Fruit fly (Drosophila melanogaster) whole organism, embryonic: Measurements from ENCODE around the gene CG13096.

Source experiments
- CG12391 ChIP-seq: fragments of 200-800 bp; sonication (Bioruptor generic); optimal IDR thresholded peaks from 3 replicates; lab custom pipeline; 2018; ENCODE audit warnings: missing biosample characterization, mild to moderate bottlenecking, missing genetic modification characterization, moderate library complexity
- CG12744 ChIP-seq: fragments of 200-800 bp; sonication (Bioruptor generic); optimal IDR thresholded peaks from 2 replicates; lab custom pipeline; 2016; ENCODE audit warnings: missing biosample characterization, missing genetic modification characterization
- CG12942 ChIP-seq: fragments of 200-800 bp; sonication (Bioruptor generic); optimal IDR thresholded peaks from 3 replicates; lab custom pipeline; 2016; ENCODE audit warnings: missing biosample characterization, missing genetic modification characterization
- CG16863 ChIP-seq: fragments of 200-800 bp; sonication (Bioruptor generic); optimal IDR thresholded peaks from 3 replicates; lab custom pipeline; 2016; ENCODE audit warnings: missing biosample characterization, missing genetic modification characterization
- CG18262 ChIP-seq: fragments of 200-800 bp; optimal IDR thresholded peaks from 3 replicates; lab custom pipeline; 2019; ENCODE audit warnings: missing biosample characterization, mild to moderate bottlenecking, missing genetic modification characterization, moderate library complexity
- CG1832 ChIP-seq: fragments of 200-800 bp; sonication (Bioruptor generic); optimal IDR thresholded peaks from 2 replicates; lab custom pipeline; 2017; ENCODE audit warnings: missing biosample characterization, mild to moderate bottlenecking, missing genetic modification characterization, inconsistent platforms
- CG18764 ChIP-seq: fragments of 200-800 bp; sonication (Bioruptor generic); optimal IDR thresholded peaks from 3 replicates; lab custom pipeline; 2016; ENCODE audit warnings: missing biosample characterization, missing genetic modification characterization
- CG30403 ChIP-seq: fragments of 200-800 bp; sonication (Bioruptor generic); optimal IDR thresholded peaks from 3 replicates; lab custom pipeline; 2016; ENCODE audit warnings: missing biosample characterization, missing genetic modification characterization
- CG32772 ChIP-seq: fragments of 200-800 bp; sonication (Bioruptor generic); IDR thresholded peaks from 2 replicates; pipeline ENCODE4 v1.3.6; 2022; ENCODE audit warnings: missing biosample characterization, missing genetic modification characterization
- CG43689 ChIP-seq: fragments of 200-800 bp; sonication (Bioruptor generic); IDR thresholded peaks from 2 replicates; pipeline ENCODE4 v1.3.6; 2022; ENCODE audit warnings: missing biosample characterization, missing genetic modification characterization
- CG7786 ChIP-seq: fragments of 200-800 bp; sonication (Bioruptor generic); optimal IDR thresholded peaks from 2 replicates; lab custom pipeline; 2016; ENCODE audit warnings: missing biosample characterization, missing genetic modification characterization
- CG9932 ChIP-seq: fragments of 200-800 bp; sonication (Bioruptor generic); IDR thresholded peaks from 2 replicates; pipeline ENCODE4 v1.3.6; 2022; ENCODE audit warnings: missing biosample characterization, missing genetic modification characterization
- Camta ChIP-seq: fragments of 200-800 bp; sonication (Bioruptor generic); optimal IDR thresholded peaks from 2 replicates; lab custom pipeline; 2016; ENCODE audit warnings: missing biosample characterization, missing genetic modification characterization
- CoRest ChIP-seq: fragments of 200-800 bp; sonication (Bioruptor generic); optimal IDR thresholded peaks from 3 replicates; lab custom pipeline; 2018; ENCODE audit warnings: missing biosample characterization, mild to moderate bottlenecking, missing genetic modification characterization, moderate library complexity
- Dll ChIP-seq: fragments of 200-800 bp; sonication (Bioruptor generic); IDR thresholded peaks from 4 replicates; pipeline ENCODE4 v1.3.6; 2022; ENCODE audit warnings: missing biosample characterization, missing genetic modification characterization; ENCODE audit not compliant: partially characterized antibody
- Elba2 ChIP-seq: fragments of 200-800 bp; sonication (Bioruptor generic); optimal IDR thresholded peaks from 3 replicates; lab custom pipeline; 2016; ENCODE audit warnings: missing biosample characterization, missing genetic modification characterization
- Hand ChIP-seq: fragments of 200-800 bp; sonication (Bioruptor generic); optimal IDR thresholded peaks from 2 replicates; lab custom pipeline; 2017; ENCODE audit warnings: mild to moderate bottlenecking, missing biosample characterization, missing genetic modification reagents, missing genetic modification characterization
- Hmr ChIP-seq: fragments of 200-800 bp; sonication (Bioruptor generic); optimal IDR thresholded peaks from 3 replicates; lab custom pipeline; 2017; ENCODE audit warnings: mild to moderate bottlenecking, missing biosample characterization, missing genetic modification reagents, missing genetic modification characterization
- Hr39 ChIP-seq: fragments of >200 bp; optimal IDR thresholded peaks from 2 replicates; lab custom pipeline; 2017
- Lim3 ChIP-seq: fragments of 200-800 bp; sonication (Bioruptor generic); IDR thresholded peaks from 2 replicates; pipeline ENCODE4 v1.3.6; 2022; ENCODE audit warnings: missing biosample characterization, missing genetic modification characterization
- Max ChIP-seq: fragments of 200-800 bp; sonication (Bioruptor generic); optimal IDR thresholded peaks from 2 replicates; lab custom pipeline; 2016; ENCODE audit warnings: missing biosample characterization, mild to moderate bottlenecking, missing genetic modification characterization
- Nf-YA ChIP-seq: fragments of 200-800 bp; sonication (Bioruptor generic); IDR thresholded peaks from 2 replicates; pipeline ENCODE4 v1.3.6; 2022; ENCODE audit warnings: missing biosample characterization, missing genetic modification characterization
- Oli ChIP-seq: fragments of 200-800 bp; sonication (Bioruptor generic); optimal IDR thresholded peaks from 2 replicates; lab custom pipeline; 2018; ENCODE audit warnings: missing biosample characterization, mild to moderate bottlenecking, missing genetic modification characterization, moderate library complexity
- Sin3A ChIP-seq: fragments of >200 bp; optimal IDR thresholded peaks from 2 replicates; lab custom pipeline; 2018
- Stat92E ChIP-seq, 3 experiments: fragments of >200 bp in 2 of 3; fragments of 200-800 bp in 1 of 3; sonication (Bioruptor generic) in 1 of 3; optimal IDR thresholded peaks; 2 replicates each; lab custom pipeline; 2017 to 2019; ENCODE audit warnings: missing biosample characterization in 3 of 3, missing genetic modification characterization in 3 of 3, mild to moderate bottlenecking in 1 of 3, moderate library complexity in 1 of 3
- ab ChIP-seq: fragments of 200-800 bp; sonication (Bioruptor generic); optimal IDR thresholded peaks from 2 replicates; lab custom pipeline; 2016; ENCODE audit warnings: missing biosample characterization, missing genetic modification characterization
- abd-A ChIP-seq: fragments of 200-800 bp; sonication (Bioruptor generic); optimal IDR thresholded peaks from 3 replicates; lab custom pipeline; 2019; ENCODE audit warnings: missing biosample characterization, mild to moderate bottlenecking, missing genetic modification characterization, moderate library complexity
- aop ChIP-seq: fragments of 200-800 bp; sonication (Bioruptor generic); IDR thresholded peaks from 2 replicates; pipeline ENCODE4 v1.3.6; 2022; ENCODE audit warnings: missing biosample characterization, missing genetic modification characterization
- az2 ChIP-seq: fragments of 200-800 bp; sonication (Bioruptor generic); optimal IDR thresholded peaks from 3 replicates; lab custom pipeline; 2016; ENCODE audit warnings: missing biosample characterization, missing genetic modification characterization
- br ChIP-seq: fragments of >200 bp; optimal IDR thresholded peaks from 2 replicates; lab custom pipeline; 2017
- cad ChIP-seq: fragments of >200 bp; optimal IDR thresholded peaks from 2 replicates; lab custom pipeline; 2017; ENCODE audit warnings: missing biosample characterization, missing genetic modification characterization
- chif ChIP-seq, 2 experiments: fragments of 200-800 bp; sonication (Bioruptor generic); optimal IDR thresholded peaks; 3 replicates each; lab custom pipeline; 2016; ENCODE audit warnings: missing biosample characterization in 2 of 2, missing genetic modification characterization in 2 of 2
- dysf ChIP-seq: fragments of 200-800 bp; sonication (Bioruptor generic); IDR thresholded peaks from 3 replicates; pipeline ENCODE4 v1.3.6; 2022; ENCODE audit warnings: missing biosample characterization, missing genetic modification characterization
- gcm ChIP-seq: fragments of 200-800 bp; sonication (Bioruptor generic); optimal IDR thresholded peaks from 2 replicates; lab custom pipeline; 2019; ENCODE audit warnings: missing biosample characterization, mild to moderate bottlenecking, missing genetic modification characterization, moderate library complexity
- grau ChIP-seq: fragments of 200-800 bp; optimal IDR thresholded peaks from 3 replicates; lab custom pipeline; 2019; ENCODE audit warnings: missing biosample characterization, mild to moderate bottlenecking, missing genetic modification characterization, moderate library complexity
- hbn ChIP-seq: fragments of 200-800 bp; sonication (Bioruptor generic); IDR thresholded peaks from 2 replicates; pipeline ENCODE4 v1.3.6; 2022; ENCODE audit warnings: missing biosample characterization, missing genetic modification characterization; ENCODE audit not compliant: partially characterized antibody
- knrl ChIP-seq: fragments of 200-800 bp; sonication (Bioruptor generic); IDR thresholded peaks from 3 replicates; pipeline ENCODE4 v1.3.6; 2022; ENCODE audit warnings: missing biosample characterization, missing genetic modification characterization; ENCODE audit not compliant: partially characterized antibody
- lov ChIP-seq, 2 experiments: fragments of 200-800 bp in 1 of 2; fragments of >200 bp in 1 of 2; sonication (Bioruptor generic) in 1 of 2; IDR thresholded peaks in 1 of 2; optimal IDR thresholded peaks in 1 of 2; 2 replicates in 1 of 2; 3 replicates in 1 of 2; pipeline versions ENCODE4 v1.3.6 to Lab custom; 2017 to 2022; ENCODE audit warnings: missing biosample characterization in 1 of 2, missing genetic modification characterization in 1 of 2
- mam ChIP-seq: fragments of 200-800 bp; sonication (Bioruptor generic); optimal IDR thresholded peaks from 3 replicates; lab custom pipeline; 2016; ENCODE audit warnings: missing biosample characterization, missing genetic modification characterization
- oc ChIP-seq: fragments of 200-800 bp; sonication (Bioruptor generic); optimal IDR thresholded peaks from 2 replicates; lab custom pipeline; 2018; ENCODE audit warnings: missing biosample characterization, mild to moderate bottlenecking, missing genetic modification characterization, moderate library complexity
- onecut ChIP-seq: fragments of 200-800 bp; sonication (Bioruptor generic); IDR thresholded peaks from 2 replicates; pipeline ENCODE4 v1.3.6; 2022; ENCODE audit warnings: missing biosample characterization, missing genetic modification characterization
- pros ChIP-seq: fragments of 200-800 bp; sonication (Bioruptor generic); optimal IDR thresholded peaks from 3 replicates; lab custom pipeline; 2019; ENCODE audit warnings: missing biosample characterization, mild to moderate bottlenecking, missing genetic modification characterization, moderate library complexity
- run ChIP-seq: fragments of 200-800 bp; sonication (Bioruptor generic); optimal IDR thresholded peaks from 3 replicates; lab custom pipeline; 2018; ENCODE audit warnings: missing biosample characterization, mild to moderate bottlenecking, missing genetic modification characterization
- salm ChIP-seq: fragments of 200-800 bp; sonication (Bioruptor generic); optimal IDR thresholded peaks from 2 replicates; lab custom pipeline; 2018; ENCODE audit warnings: missing biosample characterization, mild to moderate bottlenecking, missing genetic modification characterization
- sens-2 ChIP-seq: fragments of 200-800 bp; sonication (Bioruptor generic); IDR thresholded peaks from 2 replicates; pipeline ENCODE4 v1.3.6; 2022; ENCODE audit warnings: missing biosample characterization, missing genetic modification characterization
- sna ChIP-seq: fragments of 200-800 bp; sonication (Bioruptor generic); IDR thresholded peaks from 2 replicates; pipeline ENCODE4 v1.3.6; 2022; ENCODE audit warnings: missing biosample characterization, missing genetic modification characterization; ENCODE audit not compliant: partially characterized antibody
- trem ChIP-seq: fragments of 200-800 bp; optimal IDR thresholded peaks from 3 replicates; lab custom pipeline; 2019; ENCODE audit warnings: missing biosample characterization, mild to moderate bottlenecking, missing genetic modification characterization, moderate library complexity
- usp ChIP-seq: fragments of >200 bp; optimal IDR thresholded peaks from 2 replicates; lab custom pipeline; 2017; ENCODE audit warnings: missing biosample characterization, missing genetic modification characterization
- zfh2 ChIP-seq: fragments of 200-800 bp; sonication (Bioruptor generic); optimal IDR thresholded peaks from 2 replicates; lab custom pipeline; 2016; ENCODE audit warnings: missing biosample characterization, missing genetic modification characterization

Gene CG13096

DNA sequence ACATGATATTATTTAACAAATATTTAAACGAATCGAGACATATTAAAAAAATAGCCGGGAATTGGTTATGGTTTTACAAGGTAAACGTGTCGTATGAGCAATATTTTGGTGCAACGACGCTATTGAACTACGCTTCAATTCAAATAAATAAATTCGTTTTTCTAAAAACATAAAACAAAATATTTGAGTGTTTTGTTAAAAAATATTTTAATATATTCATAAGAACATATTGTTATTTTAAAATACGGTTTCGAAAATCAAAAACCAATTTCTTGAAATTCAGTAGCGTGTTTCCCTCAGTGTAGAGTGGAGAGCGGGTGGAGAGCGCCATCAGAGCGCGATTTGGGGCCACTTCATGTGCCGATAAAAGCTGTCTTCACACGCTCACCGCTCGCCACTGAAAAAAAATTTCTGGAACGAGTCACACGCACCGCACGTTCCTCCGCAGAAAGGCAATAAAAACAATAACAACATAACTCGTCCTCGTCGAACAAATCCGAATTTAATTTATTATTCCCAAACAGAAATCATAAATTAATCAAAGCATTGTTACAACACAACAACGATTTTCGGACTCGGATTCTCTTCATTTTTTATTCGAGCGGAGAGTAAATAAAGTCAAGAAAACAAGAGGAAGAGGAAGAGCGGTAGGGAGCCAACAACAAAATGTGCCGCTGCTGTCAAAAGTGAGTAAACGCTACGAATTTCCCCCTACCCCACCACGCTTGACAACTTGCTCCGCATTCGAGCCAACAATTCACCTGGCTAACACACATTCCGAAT, 23.9 kb upstream of the CG13096 start (continued):
- no peak for TF ChIP-seq mam (GFP tag; lab: Kevin White, UChicago)
- TF ChIP-seq sna (GFP tag; lab: Robert Waterston, UW): no peak
- peak; percentile 93 for TF ChIP-seq CG30403 (GFP tag; lab: Kevin White, UChicago)
- TF ChIP-seq br (lab: Kevin White, UChicago): no peak
- peak in 1 of 2 experiments; percentile 71 for TF ChIP-seq chif (GFP tag; optimal IDR thresholded peaks at IDR 0.05; lab: Kevin White, UChicago)
- TF ChIP-seq hbn (GFP tag; lab: Robert Waterston, UW): no peak
- TF ChIP-seq Elba2: no peak
- peak; percentile 77 for TF ChIP-seq CG9932 (GFP tag; lab: Robert Waterston, UW)
- TF ChIP-seq cad: peak; percentile 13
- no peak; the same call in 1 of the 2 replicates for TF ChIP-seq onecut (GFP tag; lab: Robert Waterston, UW)
- TF ChIP-seq aop (GFP tag; lab: Robert Waterston, UW): no peak
- TF ChIP-seq usp (GFP tag; lab: Kevin White, UChicago): no peak
- TF ChIP-seq Oli (tag; lab: Kevin White, UChicago): peak; percentile 94
- TF ChIP-seq CG12942 (GFP tag; lab: Kevin White, UChicago): peak; percentile 81
- peak; percentile 75 for TF ChIP-seq CG18764
- TF ChIP-seq abd-A (tag; lab: Kevin White, UChicago): no peak
- peak; percentile 63 for TF ChIP-seq Camta (GFP tag; lab: Kevin White, UChicago)
- TF ChIP-seq Hmr (GFP tag; lab: Kevin White, UChicago): peak; percentile 91
- TF ChIP-seq Nf-YA (GFP tag; lab: Robert Waterston, UW): peak; percentile 26; the same call in 1 of the 2 replicates
- 0 out of 2 replicates have a peak, but pooled peaks have one; percentile 9 for TF ChIP-seq sens-2 (GFP tag; lab: Robert Waterston, UW)
- TF ChIP-seq Dll (GFP tag; lab: Robert Waterston, UW): no peak
- no peak for TF ChIP-seq knrl (GFP tag; lab: Robert Waterston, UW)
- peak; percentile 89 for TF ChIP-seq Hand (GFP tag; lab: Kevin White, UChicago)
- peak; percentile 84 for TF ChIP-seq Max (GFP tag; lab: Kevin White, UChicago)
- TF ChIP-seq lov (optimal IDR thresholded peaks at IDR 0.05; lab: Kevin White, UChicago): no peak
- peak; percentile 71; the same call in 1 of the 3 replicates for TF ChIP-seq lov (GFP tag; IDR thresholded peaks at IDR 0.05; lab: Robert Waterston, UW)
- TF ChIP-seq trem (tag; lab: Kevin White, UChicago): peak; percentile 87
- TF ChIP-seq CG12391: peak; percentile 94
- TF ChIP-seq oc (tag; lab: Kevin White, UChicago): peak; percentile 14
- TF ChIP-seq CG43689 (GFP tag; lab: Robert Waterston, UW): peak; percentile 61
- peak; percentile 61; the same call in 1 of the 2 replicates for TF ChIP-seq CG32772 (GFP tag; lab: Robert Waterston, UW)
- peak; percentile 91 for TF ChIP-seq gcm (GFP tag; lab: Kevin White, UChicago)
- peak; percentile 19 for TF ChIP-seq pros (GFP tag; lab: Kevin White, UChicago)
- no peak for TF ChIP-seq Sin3A (lab: Kevin White, UChicago)
- TF ChIP-seq salm (tag; lab: Kevin White, UChicago): peak; percentile 87
- peak; percentile 96 for TF ChIP-seq CoRest
- peak; percentile 87 for TF ChIP-seq az2
- TF ChIP-seq Lim3: no peak
- TF ChIP-seq Stat92E (GFP tag; optimal IDR thresholded peaks at IDR 0.05; lab: Kevin White, UChicago): peak in 1 of 3 experiments; percentile 51
- no peak for TF ChIP-seq CG1832 (GFP tag; lab: Kevin White, UChicago)
- peak; percentile 91 for TF ChIP-seq grau
- TF ChIP-seq zfh2 (GFP tag; lab: Kevin White, UChicago): peak; percentile 46
- peak; percentile 88 for TF ChIP-seq run
- no peak for TF ChIP-seq CG12744 (GFP tag; lab: Kevin White, UChicago)
- TF ChIP-seq CG7786 (GFP tag; lab: Kevin White, UChicago): peak; percentile 6
- peak; percentile 98 for TF ChIP-seq CG18262 (tag; lab: Kevin White, UChicago)
- peak; percentile 91 for TF ChIP-seq dysf
- no peak for TF ChIP-seq CG16863
- no peak for TF ChIP-seq Hr39
- TF ChIP-seq ab: peak; percentile 28
